Fruit fly (Drosophila melanogaster) whole organism: ENCODE results near the gene CG15458.

Experiments
- CG8478 ChIP-seq: fragments of >200 bp; optimal IDR thresholded peaks from 2 replicates; lab custom pipeline; 2018; ENCODE audit warnings: inconsistent platforms
- Dll ChIP-seq: fragments of >200 bp; optimal IDR thresholded peaks from 2 replicates; lab custom pipeline; 2017
- pan ChIP-seq: fragments of >200 bp; optimal IDR thresholded peaks from 2 replicates; lab custom pipeline; 2017

DNA sequence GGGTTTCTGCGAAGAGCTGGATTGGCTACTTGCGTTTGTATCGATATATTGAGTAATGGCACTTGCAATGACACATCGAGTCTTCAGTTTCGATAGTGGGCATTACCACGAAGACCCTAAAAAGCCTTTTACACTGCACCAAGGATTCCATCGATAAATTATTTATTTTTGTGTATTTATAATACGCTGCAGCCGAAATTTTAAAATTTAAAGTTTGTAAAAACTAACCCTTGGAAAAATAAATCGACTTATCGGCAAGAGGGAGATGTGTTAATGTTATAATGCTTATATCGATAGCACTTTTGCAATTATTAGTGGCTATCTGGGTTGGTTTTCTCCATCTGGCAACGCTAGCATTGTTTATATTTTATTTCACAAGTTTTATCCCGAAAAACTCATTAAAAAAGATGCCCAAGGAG lies 9.8 kb upstream of the CG15458 start, which contains the start of the genes Pp4-19C and cactin:
- TF ChIP-seq Dll, result no peak
- no peak for TF ChIP-seq pan (lab: Kevin White, UChicago)
- TF ChIP-seq CG8478, result no peak
